In genomic region chr3L:721026-721425, dm6 we compare ENCODE assay signal across 1 fruit fly cellular context.
TF ChIP-seq lines count a peak whose summit lies in the region.

No protein-coding gene starts in this region.

TF ChIP-seq in whole organism, embryonic, 481 proteins besides CTCF, POLR2A, EP300 and RAD21 (continued from another document and continues in another):
- TF ChIP-seq chm (GFP tag; IDR thresholded peaks at IDR 0.05; lab: Robert Waterston, UW) (0 out of 2 replicates have a peak, but pooled peaks have one; percentile 26), sug (tag; optimal IDR thresholded peaks at IDR 0.05; lab: Kevin White, UChicago) (no peak), jigr1 (GFP tag; IDR thresholded peaks at IDR 0.05; lab: Robert Waterston, UW) (no peak), ase (GFP tag; IDR thresholded peaks at IDR 0.05; lab: Robert Waterston, UW) (no peak), ham (GFP tag; IDR thresholded peaks at IDR 0.05; lab: Robert Waterston, UW) (no peak), hbn (GFP tag; IDR thresholded peaks at IDR 0.05; lab: Robert Waterston, UW; ENCODE audit: partially characterized antibody) (no peak), CG8924 (tag; optimal IDR thresholded peaks at IDR 0.05; lab: Kevin White, UChicago) (no peak), tgo (GFP tag; IDR thresholded peaks at IDR 0.05; lab: Robert Waterston, UW) (0 out of 3 replicates have a peak, but pooled peaks have one; percentile 28), shn (GFP tag; optimal IDR thresholded peaks at IDR 0.05; lab: Kevin White, UChicago) (no peak), Bgb (GFP tag; IDR thresholded peaks at IDR 0.05; lab: Robert Waterston, UW; ENCODE audit: partially characterized antibody) (no peak), CG15696 (tag; optimal IDR thresholded peaks at IDR 0.05; lab: Kevin White, UChicago) (no peak), CG12391 (tag; optimal IDR thresholded peaks at IDR 0.05; lab: Kevin White, UChicago) (peak; percentile 15), knrl (GFP tag; IDR thresholded peaks at IDR 0.05; lab: Robert Waterston, UW; ENCODE audit: partially characterized antibody) (no peak), Awh (GFP tag; IDR thresholded peaks at IDR 0.05; lab: Robert Waterston, UW) (no peak), CG8388 (GFP tag; optimal IDR thresholded peaks at IDR 0.05; lab: Kevin White, UChicago) (peak; percentile 67), CG18262 (tag; optimal IDR thresholded peaks at IDR 0.05; lab: Kevin White, UChicago) (peak; percentile 59), CG4707 (GFP tag; optimal IDR thresholded peaks at IDR 0.05; lab: Kevin White, UChicago) (no peak), HLHmδ (GFP tag; optimal IDR thresholded peaks at IDR 0.05; lab: Kevin White, UChicago) (no peak), schlank (tag; optimal IDR thresholded peaks at IDR 0.05; lab: Kevin White, UChicago) (no peak), CG4404 (GFP tag; IDR thresholded peaks at IDR 0.05; lab: Robert Waterston, UW) (no peak), B-H1 (GFP tag; IDR thresholded peaks at IDR 0.05; lab: Robert Waterston, UW) (no peak), prd (optimal IDR thresholded peaks at IDR 0.05; lab: Kevin White, UChicago) (no peak), prd (GFP tag; IDR thresholded peaks at IDR 0.05; lab: Robert Waterston, UW) (peak; percentile 33; the same call in 1 of the 3 replicates), lab (GFP tag; optimal IDR thresholded peaks at IDR 0.05; lab: Kevin White, UChicago) (no peak), row (GFP tag; IDR thresholded peaks at IDR 0.05; lab: Robert Waterston, UW) (peak; percentile 53; the same call in 2 of the 3 replicates), H15 (GFP tag; IDR thresholded peaks at IDR 0.05; lab: Robert Waterston, UW) (no peak), CG11247 (GFP tag; IDR thresholded peaks at IDR 0.05; lab: Robert Waterston, UW) (peak; percentile 22), Oaz (GFP tag; IDR thresholded peaks at IDR 0.05; lab: Robert Waterston, UW) (no peak), CG13775 (GFP tag; optimal IDR thresholded peaks at IDR 0.05; lab: Kevin White, UChicago) (peak; percentile 13), CG3847 (GFP tag; IDR thresholded peaks at IDR 0.05; lab: Robert Waterston, UW) (no peak), phol (tag; optimal IDR thresholded peaks at IDR 0.05; lab: Kevin White, UChicago) (peak; percentile 16), gfzf (GFP tag; optimal IDR thresholded peaks at IDR 0.05; lab: Kevin White, UChicago) (no peak), Hr3 (GFP tag; optimal IDR thresholded peaks at IDR 0.05; lab: Kevin White, UChicago) (no peak), CG5245 (GFP tag; optimal IDR thresholded peaks at IDR 0.05; lab: Kevin White, UChicago) (no peak), Six4 (GFP tag; optimal IDR thresholded peaks at IDR 0.05; lab: Kevin White, UChicago) (peak; percentile 10), CG7372 (GFP tag; IDR thresholded peaks at IDR 0.05; lab: Robert Waterston, UW) (no peak), CG9817 (tag; optimal IDR thresholded peaks at IDR 0.05; lab: Kevin White, UChicago) (no peak), pita (GFP tag; optimal IDR thresholded peaks at IDR 0.05; lab: Kevin White, UChicago) (no peak), nerfin-1 (tag; optimal IDR thresholded peaks at IDR 0.05; lab: Kevin White, UChicago) (no peak), CG10959 (GFP tag; IDR thresholded peaks at IDR 0.05; lab: Robert Waterston, UW) (no peak), Dfd (GFP tag; optimal IDR thresholded peaks at IDR 0.05; lab: Kevin White, UChicago) (no peak), CG14860 (GFP tag; IDR thresholded peaks at IDR 0.05; lab: Robert Waterston, UW; ENCODE audit: partially characterized antibody) (no peak), CG2199 (GFP tag; IDR thresholded peaks at IDR 0.05; lab: Robert Waterston, UW) (no peak), Deaf1 (tag; optimal IDR thresholded peaks at IDR 0.05; lab: Kevin White, UChicago) (no peak), CG3995 (GFP tag; optimal IDR thresholded peaks at IDR 0.05; lab: Kevin White, UChicago) (no peak), PHDP (tag; optimal IDR thresholded peaks at IDR 0.05; lab: Kevin White, UChicago) (no peak), onecut (GFP tag; IDR thresholded peaks at IDR 0.05; lab: Robert Waterston, UW) (no peak), fd3F (GFP tag; optimal IDR thresholded peaks at IDR 0.05; lab: Kevin White, UChicago) (no peak), cwo (GFP tag; optimal IDR thresholded peaks at IDR 0.05; lab: Kevin White, UChicago) (no peak), CG11696 (GFP tag; IDR thresholded peaks at IDR 0.05; lab: Robert Waterston, UW) (no peak), CG3065 (GFP tag; optimal IDR thresholded peaks at IDR 0.05; lab: Kevin White, UChicago) (no peak), CG8359 (GFP tag; optimal IDR thresholded peaks at IDR 0.05; lab: Kevin White, UChicago; ENCODE audit: borderline replicate concordance) (no peak), so (GFP tag; IDR thresholded peaks at IDR 0.05; lab: Robert Waterston, UW) (no peak), rib (GFP tag; IDR thresholded peaks at IDR 0.05; lab: Robert Waterston, UW) (no peak), D19B (GFP tag; optimal IDR thresholded peaks at IDR 0.05; lab: Kevin White, UChicago) (no peak), Atf6 (GFP tag; IDR thresholded peaks at IDR 0.05; lab: Robert Waterston, UW) (no peak), CG10462 (GFP tag; optimal IDR thresholded peaks at IDR 0.05; lab: Kevin White, UChicago) (no peak), gce (GFP tag; IDR thresholded peaks at IDR 0.05; lab: Robert Waterston, UW) (no peak), salm (tag; optimal IDR thresholded peaks at IDR 0.05; lab: Kevin White, UChicago) (no peak), ATbp (GFP tag; optimal IDR thresholded peaks at IDR 0.05; lab: Kevin White, UChicago) (peak; percentile 46), chn (GFP tag; optimal IDR thresholded peaks at IDR 0.05; lab: Kevin White, UChicago) (no peak), CG13296 (GFP tag; optimal IDR thresholded peaks at IDR 0.05; lab: Kevin White, UChicago) (no peak), CG10565 (GFP tag; optimal IDR thresholded peaks at IDR 0.05; lab: Kevin White, UChicago) (no peak), ci (GFP tag; IDR thresholded peaks at IDR 0.05; lab: Robert Waterston, UW) (peak; percentile 42; the same call in 1 of the 3 replicates), CG34422 (GFP tag; IDR thresholded peaks at IDR 0.05; lab: Robert Waterston, UW) (no peak), CG31365 (tag; optimal IDR thresholded peaks at IDR 0.05; lab: Kevin White, UChicago) (no peak), nom (GFP tag; optimal IDR thresholded peaks at IDR 0.05; lab: Kevin White, UChicago) (no peak), crc (GFP tag; optimal IDR thresholded peaks at IDR 0.05; lab: Kevin White, UChicago) (peak; percentile 46), CG11560 (tag; IDR thresholded peaks at IDR 0.05; lab: Robert Waterston, UW) (no peak), Hr39 (optimal IDR thresholded peaks at IDR 0.05; lab: Kevin White, UChicago) (no peak), vfl (GFP tag; optimal IDR thresholded peaks at IDR 0.05; lab: Kevin White, UChicago) (no peak), ken (GFP tag; IDR thresholded peaks at IDR 0.05; lab: Robert Waterston, UW) (0 out of 3 replicates have a peak, but pooled peaks have one; percentile 22), dysf (GFP tag; IDR thresholded peaks at IDR 0.05; lab: Robert Waterston, UW) (peak; percentile 29; the same call in 1 of the 3 replicates), zen (tag; optimal IDR thresholded peaks at IDR 0.05; lab: Kevin White, UChicago) (no peak), CG7357 (GFP tag; IDR thresholded peaks at IDR 0.05; lab: Robert Waterston, UW) (no peak), CG7839 (tag; optimal IDR thresholded peaks at IDR 0.05; lab: Kevin White, UChicago) (peak; percentile 40), Dek (tag; optimal IDR thresholded peaks at IDR 0.05; lab: Kevin White, UChicago) (no peak), cad (GFP tag; optimal IDR thresholded peaks at IDR 0.05; lab: Kevin White, UChicago) (no peak), trem (tag; optimal IDR thresholded peaks at IDR 0.05; lab: Kevin White, UChicago) (no peak), CG4730 (GFP tag; IDR thresholded peaks at IDR 0.05; lab: Robert Waterston, UW) (no peak), Rfx (GFP tag; IDR thresholded peaks at IDR 0.05; lab: Robert Waterston, UW) (no peak), CG16779 (GFP tag; IDR thresholded peaks at IDR 0.05; lab: Robert Waterston, UW) (no peak), CG14965 (GFP tag; optimal IDR thresholded peaks at IDR 0.05; lab: Kevin White, UChicago; ENCODE audit: borderline replicate concordance) (no peak), CG6791 (GFP tag; IDR thresholded peaks at IDR 0.05; lab: Robert Waterston, UW; ENCODE audit: partially characterized antibody) (no peak), CG2678 (tag; optimal IDR thresholded peaks at IDR 0.05; lab: Kevin White, UChicago) (peak; percentile 26), BtbVII (GFP tag; optimal IDR thresholded peaks at IDR 0.05; lab: Kevin White, UChicago) (no peak), Nf-YA (GFP tag; IDR thresholded peaks at IDR 0.05; lab: Robert Waterston, UW) (no peak), sens-2 (GFP tag; IDR thresholded peaks at IDR 0.05; lab: Robert Waterston, UW) (no peak), Meics (GFP tag; optimal IDR thresholded peaks at IDR 0.05; lab: Kevin White, UChicago) (no peak), bbx (GFP tag; IDR thresholded peaks at IDR 0.05; lab: Robert Waterston, UW; ENCODE audit: partially characterized antibody) (no peak), bowl (GFP tag; IDR thresholded peaks at IDR 0.05; lab: Robert Waterston, UW) (no peak), vnd (GFP tag; IDR thresholded peaks at IDR 0.05; lab: Robert Waterston, UW; ENCODE audit: partially characterized antibody) (no peak), CG15011 (GFP tag; optimal IDR thresholded peaks at IDR 0.05; lab: Kevin White, UChicago) (no peak), twi (tag; optimal IDR thresholded peaks at IDR 0.05; lab: Kevin White, UChicago) (no peak), unpg (GFP tag; optimal IDR thresholded peaks at IDR 0.05; lab: Kevin White, UChicago) (peak; percentile 61), mld (GFP tag; IDR thresholded peaks at IDR 0.05; lab: Robert Waterston, UW; ENCODE audit: partially characterized antibody) (no peak), Neu2 (GFP tag; optimal IDR thresholded peaks at IDR 0.05; lab: Kevin White, UChicago; ENCODE audit: borderline replicate concordance) (no peak), CG10654 (GFP tag; optimal IDR thresholded peaks at IDR 0.05; lab: Kevin White, UChicago) (no peak), CG10267 (tag; optimal IDR thresholded peaks at IDR 0.05; lab: Kevin White, UChicago) (peak; percentile 38), sisA (GFP tag; IDR thresholded peaks at IDR 0.05; lab: Robert Waterston, UW) (peak; percentile 35; the same call in 1 of the 2 replicates), CG4617 (GFP tag; optimal IDR thresholded peaks at IDR 0.05; lab: Kevin White, UChicago; ENCODE audit: borderline replicate concordance) (no peak), CG34224 (GFP tag; IDR thresholded peaks at IDR 0.05; lab: Robert Waterston, UW; ENCODE audit: partially characterized antibody) (no peak), CG33213 (GFP tag; optimal IDR thresholded peaks at IDR 0.05; lab: Kevin White, UChicago) (no peak), tio (GFP tag; optimal IDR thresholded peaks at IDR 0.05; lab: Kevin White, UChicago) (no peak), MBD-R2 (GFP tag; IDR thresholded peaks at IDR 0.05; lab: Robert Waterston, UW) (no peak), Ets97D (GFP tag; optimal IDR thresholded peaks at IDR 0.05; lab: Kevin White, UChicago) (no peak), CG32767 (GFP tag; IDR thresholded peaks at IDR 0.05; lab: Robert Waterston, UW) (no peak), kay (GFP tag; optimal IDR thresholded peaks at IDR 0.05; lab: Kevin White, UChicago) (no peak), CG12155 (GFP tag; optimal IDR thresholded peaks at IDR 0.05; lab: Kevin White, UChicago) (no peak), Doc2 (GFP tag; IDR thresholded peaks at IDR 0.05; lab: Robert Waterston, UW) (no peak), dan (GFP tag; IDR thresholded peaks at IDR 0.05; lab: Robert Waterston, UW) (no peak), CG4424 (GFP tag; optimal IDR thresholded peaks at IDR 0.05; lab: Kevin White, UChicago) (peak; percentile 30), hb (GFP tag; IDR thresholded peaks at IDR 0.05; lab: Robert Waterston, UW; ENCODE audit: partially characterized antibody) (no peak), Hmx (GFP tag; optimal IDR thresholded peaks at IDR 0.05; lab: Kevin White, UChicago) (no peak), hth (optimal IDR thresholded peaks at IDR 0.05; lab: Kevin White, UChicago) (no peak), CG17361 (GFP tag; IDR thresholded peaks at IDR 0.05; lab: Robert Waterston, UW) (no peak), CG7987 (GFP tag; optimal IDR thresholded peaks at IDR 0.05; lab: Kevin White, UChicago) (no peak), disco-r (GFP tag; optimal IDR thresholded peaks at IDR 0.05; lab: Kevin White, UChicago) (no peak), CG10979 (tag; optimal IDR thresholded peaks at IDR 0.05; lab: Kevin White, UChicago) (peak; percentile 61), stwl (tag; optimal IDR thresholded peaks at IDR 0.05; lab: Kevin White, UChicago) (no peak), CG5180 (GFP tag; optimal IDR thresholded peaks at IDR 0.05; lab: Kevin White, UChicago) (no peak), sd (tag; optimal IDR thresholded peaks at IDR 0.05; lab: Kevin White, UChicago) (no peak), CG31441 (GFP tag; IDR thresholded peaks at IDR 0.05; lab: Robert Waterston, UW) (peak; percentile 70), CG11085 (GFP tag; IDR thresholded peaks at IDR 0.05; lab: Robert Waterston, UW) (no peak), dm (GFP tag; optimal IDR thresholded peaks at IDR 0.05; lab: Kevin White, UChicago) (no peak), CG2712 (tag; optimal IDR thresholded peaks at IDR 0.05; lab: Kevin White, UChicago) (peak; percentile 55), nerfin-2 (GFP tag; IDR thresholded peaks at IDR 0.05; lab: Robert Waterston, UW; ENCODE audit: partially characterized antibody) (no peak), CG5953 (GFP tag; IDR thresholded peaks at IDR 0.05; lab: Robert Waterston, UW) (no peak), pho (GFP tag; optimal IDR thresholded peaks at IDR 0.05; lab: Kevin White, UChicago) (no peak), slp2 (GFP tag; optimal IDR thresholded peaks at IDR 0.05; lab: Kevin White, UChicago) (peak; percentile 19), lilli (GFP tag; optimal IDR thresholded peaks at IDR 0.05; lab: Kevin White, UChicago) (no peak), Chrac-16 (GFP tag; optimal IDR thresholded peaks at IDR 0.05; lab: Kevin White, UChicago) (peak; percentile 6), yki (optimal IDR thresholded peaks at IDR 0.05; lab: Kevin White, UChicago) (no peak), CG14667 (GFP tag; IDR thresholded peaks at IDR 0.05; lab: Robert Waterston, UW) (no peak), lmd (GFP tag; IDR thresholded peaks at IDR 0.05; lab: Robert Waterston, UW) (no peak; the same call in 1 of the 2 replicates), mam (GFP tag; optimal IDR thresholded peaks at IDR 0.05; lab: Kevin White, UChicago) (no peak), gro (GFP tag; optimal IDR thresholded peaks at IDR 0.05; lab: Kevin White, UChicago) (no peak)
